Fruit fly (Drosophila melanogaster) whole organism, pupa: ENCODE measurements around the gene CG16953.
A peak's percentile ranks its signal among the peaks of the same experiment; 100 is the strongest.

ENCODE experiments used
- CG10348 ChIP-seq: fragments of 200-800 bp; sonication (Bioruptor generic); IDR thresholded peaks from 2 replicates; pipeline ENCODE4 v1.3.6; 2022; ENCODE audit warnings: missing biosample characterization, missing genetic modification characterization
- CG14655 ChIP-seq: fragments of 200-800 bp; sonication (Bioruptor generic); optimal IDR thresholded peaks from 3 replicates; lab custom pipeline; 2017; ENCODE audit warnings: mild to moderate bottlenecking, missing biosample characterization, missing genetic modification reagents, missing genetic modification characterization
- CG32121 ChIP-seq: fragments of 200-800 bp; sonication (Bioruptor generic); IDR thresholded peaks from 2 replicates; pipeline ENCODE4 v1.3.6; 2022; ENCODE audit warnings: missing biosample characterization, missing genetic modification characterization
- CG8159 ChIP-seq: fragments of 200-800 bp; sonication (Bioruptor generic); optimal IDR thresholded peaks from 3 replicates; lab custom pipeline; 2018; ENCODE audit warnings: missing biosample characterization, mild to moderate bottlenecking, missing genetic modification characterization, moderate library complexity
- D1 ChIP-seq: fragments of 200-800 bp; sonication (Bioruptor generic); optimal IDR thresholded peaks from 2 replicates; lab custom pipeline; 2018; ENCODE audit warnings: missing biosample characterization, mild to moderate bottlenecking, missing genetic modification characterization, moderate library complexity

dm6 chr3R:20594194-20595144 lies 8.8 kb upstream of the CG16953 start:
- TF ChIP-seq CG10348 (peak; percentile 8; the same call in 1 of the 2 replicates), CG32121 (GFP tag; lab: Robert Waterston, UW) (peak; percentile 70), CG8159 (tag; lab: Kevin White, UChicago) (peak; percentile 98), CG14655 (peak; percentile 95), D1 (tag; lab: Kevin White, UChicago) (peak; percentile 96)
